Fruit fly (Drosophila melanogaster): ENCODE data around the gene CG34353.
A peak's percentile ranks its signal among the peaks of the same experiment; 100 is the strongest.

CG34353 gene

dm6 chr3R:27931461-27931860 is 25.8 kb upstream of the CG34353 start:
- TF ChIP-seq CG9705 (GFP tag; optimal IDR thresholded peaks at IDR 0.05) (no peak), tai (GFP tag; optimal IDR thresholded peaks at IDR 0.05) (no peak), Myc (optimal IDR thresholded peaks at IDR 0.05) (no peak), N (GFP tag; optimal IDR thresholded peaks at IDR 0.05) (no peak), Jra (GFP tag; optimal IDR thresholded peaks at IDR 0.05) (no peak), Hr78 (GFP tag; optimal IDR thresholded peaks at IDR 0.05) (no peak), Sp1 (GFP tag; optimal IDR thresholded peaks at IDR 0.05) (no peak), usp (GFP tag; optimal IDR thresholded peaks at IDR 0.05) (no peak), h (GFP tag; optimal IDR thresholded peaks at IDR 0.05) (no peak), Rel (GFP tag; optimal IDR thresholded peaks at IDR 0.05) (no peak), Rel (tag; optimal IDR thresholded peaks at IDR 0.05) (no peak), jim (GFP tag; optimal IDR thresholded peaks at IDR 0.05) (no peak)

- TF ChIP-seq Rel (GFP tag; optimal IDR thresholded peaks at IDR 0.05), result no peak
- TF ChIP-seq Rel (tag; optimal IDR thresholded peaks at IDR 0.05), result peak; percentile 21
- no peak for TF ChIP-seq GATAd (GFP tag; optimal IDR thresholded peaks at IDR 0.05)
- TF ChIP-seq Hnf4 (GFP tag; optimal IDR thresholded peaks at IDR 0.05), result peak; percentile 61
- TF ChIP-seq h (GFP tag; optimal IDR thresholded peaks at IDR 0.05), result peak; percentile 58
- no peak for TF ChIP-seq brk (GFP tag; optimal IDR thresholded peaks at IDR 0.05)
These were observed 23.6 kb upstream of the CG34353 start for dm6 chr3R:27928984-27929924.

- TF ChIP-seq Rel (GFP tag; optimal IDR thresholded peaks at IDR 0.05), result no peak
- no peak for TF ChIP-seq Rel (tag; optimal IDR thresholded peaks at IDR 0.05)
- TF ChIP-seq Mio (GFP tag; optimal IDR thresholded peaks at IDR 0.05), result no peak
- TF ChIP-seq pan (optimal IDR thresholded peaks at IDR 0.05), result no peak
- no peak for TF ChIP-seq usp (GFP tag; optimal IDR thresholded peaks at IDR 0.05)
- no peak for TF ChIP-seq tai (GFP tag; optimal IDR thresholded peaks at IDR 0.05)
- TF ChIP-seq ey (GFP tag; optimal IDR thresholded peaks at IDR 0.05), result no peak
- TF ChIP-seq OdsH (GFP tag; optimal IDR thresholded peaks at IDR 0.05), result no peak
- no peak for TF ChIP-seq CG32264 (GFP tag; optimal IDR thresholded peaks at IDR 0.05)
- TF ChIP-seq sv (GFP tag; optimal IDR thresholded peaks at IDR 0.05), result no peak
- TF ChIP-seq brk (GFP tag; optimal IDR thresholded peaks at IDR 0.05), result no peak
- TF ChIP-seq CrebA (GFP tag; optimal IDR thresholded peaks at IDR 0.05; ENCODE audit: borderline replicate concordance), result no peak
- no peak for TF ChIP-seq foxo (GFP tag; optimal IDR thresholded peaks at IDR 0.05)
- no peak for TF ChIP-seq h (GFP tag; optimal IDR thresholded peaks at IDR 0.05)
- no peak for TF ChIP-seq dmrt93B (GFP tag; optimal IDR thresholded peaks at IDR 0.05)
- TF ChIP-seq sage (GFP tag; optimal IDR thresholded peaks at IDR 0.05), result no peak
- no peak for TF ChIP-seq Dfd (GFP tag; optimal IDR thresholded peaks at IDR 0.05)
- TF ChIP-seq Sp1 (GFP tag; optimal IDR thresholded peaks at IDR 0.05), result no peak
- no peak for TF ChIP-seq Hr83 (GFP tag; optimal IDR thresholded peaks at IDR 0.05; ENCODE audit: poor library complexity, severe bottlenecking)
These were observed 22.5 kb upstream of the CG34353 start, which contains the start of gene nenya for dm6 chr3R:27928140-27928539. nenya (minus strand) TSS chr3R:27928174.

dm6 chr3R:27926738-27927215 is 21.1 kb upstream of the CG34353 start:
- TF ChIP-seq Myc (optimal IDR thresholded peaks at IDR 0.05), result no peak
- TF ChIP-seq woc (GFP tag; optimal IDR thresholded peaks at IDR 0.05), result no peak
- no peak for TF ChIP-seq tai (GFP tag; optimal IDR thresholded peaks at IDR 0.05)
- no peak for TF ChIP-seq CG9705 (GFP tag; optimal IDR thresholded peaks at IDR 0.05)
- no peak for TF ChIP-seq Rel (GFP tag; optimal IDR thresholded peaks at IDR 0.05)
- TF ChIP-seq Rel (tag; optimal IDR thresholded peaks at IDR 0.05), result peak; percentile 24
- no peak for TF ChIP-seq br (GFP tag; optimal IDR thresholded peaks at IDR 0.05)
- no peak for TF ChIP-seq sv (GFP tag; optimal IDR thresholded peaks at IDR 0.05)
- no peak for TF ChIP-seq fru (GFP tag; optimal IDR thresholded peaks at IDR 0.05)
- TF ChIP-seq h (GFP tag; optimal IDR thresholded peaks at IDR 0.05), result peak; percentile 74
- TF ChIP-seq Mio (GFP tag; optimal IDR thresholded peaks at IDR 0.05), result no peak
- TF ChIP-seq Dif (GFP tag; optimal IDR thresholded peaks at IDR 0.05; ENCODE audit: partially characterized antibody), result no peak
- no peak for TF ChIP-seq HLH106 (tag; optimal IDR thresholded peaks at IDR 0.05)
- TF ChIP-seq foxo (GFP tag; optimal IDR thresholded peaks at IDR 0.05), result no peak
- TF ChIP-seq usp (GFP tag; optimal IDR thresholded peaks at IDR 0.05), result no peak
- TF ChIP-seq GATAd (GFP tag; optimal IDR thresholded peaks at IDR 0.05), result no peak

All from whole organism, wandering third instar larva.